Worm (Caenorhabditis elegans) whole organism, mixed stage, embryonic: ENCODE results near the gene F08G12.5.

Source experiments
- M03D4.4 ChIP-seq: sonication (generic microtip); optimal IDR thresholded peaks from 2 replicates; lab custom pipeline; 2017; ENCODE audit warnings: mild to moderate bottlenecking, missing genetic modification characterization, missing compliant biosample characterization
- bed-3 ChIP-seq: fragments of 200-800 bp; sonication (Bioruptor generic); optimal IDR thresholded peaks from 3 replicates; lab custom pipeline; 2018; ENCODE audit warnings: mild to moderate bottlenecking, missing genetic modification characterization, moderate library complexity, missing compliant biosample characterization
- blmp-1 ChIP-seq: fragments of 150-350 bp; optimal IDR thresholded peaks from 2 replicates; lab custom pipeline; 2014; ENCODE audit warnings: missing biosample characterization, missing genetic modification characterization
- ceh-39 ChIP-seq: fragments of 150-350 bp; optimal IDR thresholded peaks from 2 replicates; lab custom pipeline; 2014; ENCODE audit warnings: missing biosample characterization, missing genetic modification characterization
- ceh-43 ChIP-seq: fragments of 200-800 bp; sonication (Bioruptor generic); optimal IDR thresholded peaks from 2 replicates; lab custom pipeline; 2018; ENCODE audit warnings: mild to moderate bottlenecking, missing genetic modification characterization, moderate library complexity, missing compliant biosample characterization
- ceh-83 ChIP-seq: fragments of 200-800 bp; sonication (Bioruptor generic); optimal IDR thresholded peaks from 2 replicates; lab custom pipeline; 2018; ENCODE audit warnings: mild to moderate bottlenecking, missing genetic modification characterization, missing compliant biosample characterization
- ces-1 ChIP-seq: fragments of 150-350 bp; optimal IDR thresholded peaks from 2 replicates; lab custom pipeline; 2014; ENCODE audit warnings: missing biosample characterization, missing genetic modification reagents, missing genetic modification characterization
- cnd-1 ChIP-seq: fragments of 200-800 bp; sonication (Bioruptor generic); optimal IDR thresholded peaks from 2 replicates; lab custom pipeline; 2018; ENCODE audit warnings: mild to moderate bottlenecking, missing genetic modification characterization, missing compliant biosample characterization
- drap-1 ChIP-seq: fragments of 200-800 bp; sonication (Bioruptor generic); optimal IDR thresholded peaks from 3 replicates; lab custom pipeline; 2018; ENCODE audit warnings: mild to moderate bottlenecking, missing genetic modification characterization, missing compliant biosample characterization
- elt-1 ChIP-seq: sonication (generic microtip); optimal IDR thresholded peaks from 2 replicates; lab custom pipeline; 2017; ENCODE audit warnings: missing genetic modification characterization, mild to moderate bottlenecking, missing compliant biosample characterization, antibody characterized with exemption, moderate library complexity, borderline replicate concordance; ENCODE audit not compliant: insufficient read depth
- elt-3 ChIP-seq: fragments of 150-350 bp; optimal IDR thresholded peaks from 2 replicates; lab custom pipeline; 2014; ENCODE audit warnings: missing biosample characterization, missing genetic modification characterization
- flh-1 ChIP-seq: fragments of 200-800 bp; sonication (Bioruptor generic); optimal IDR thresholded peaks from 2 replicates; lab custom pipeline; 2018; ENCODE audit warnings: mild to moderate bottlenecking, missing genetic modification characterization, moderate library complexity, missing compliant biosample characterization
- ham-2 ChIP-seq: fragments of 200-800 bp; sonication (Bioruptor generic); optimal IDR thresholded peaks from 2 replicates; lab custom pipeline; 2018; ENCODE audit warnings: mild to moderate bottlenecking, missing genetic modification characterization, missing compliant biosample characterization
- hlh-1 ChIP-seq: fragments of 150-350 bp; optimal IDR thresholded peaks from 2 replicates; lab custom pipeline; 2014; ENCODE audit warnings: missing biosample characterization, missing genetic modification reagents, missing genetic modification characterization
- lin-13 ChIP-seq: fragments of 150-350 bp; optimal IDR thresholded peaks from 2 replicates; lab custom pipeline; 2014; ENCODE audit warnings: missing biosample characterization, missing genetic modification characterization
- lin-32 ChIP-seq: fragments of 200-800 bp; sonication (Bioruptor generic); optimal IDR thresholded peaks from 2 replicates; lab custom pipeline; 2018; ENCODE audit warnings: mild to moderate bottlenecking, missing genetic modification characterization, missing compliant biosample characterization
- lsy-2 ChIP-seq: fragments of 150-350 bp; optimal IDR thresholded peaks from 2 replicates; lab custom pipeline; 2014; ENCODE audit warnings: missing biosample characterization, missing genetic modification characterization
- mab-5 ChIP-seq: fragments of 150-350 bp; optimal IDR thresholded peaks from 2 replicates; lab custom pipeline; 2014; ENCODE audit warnings: missing biosample characterization, missing genetic modification characterization
- mep-1 ChIP-seq: fragments of 150-350 bp; optimal IDR thresholded peaks from 2 replicates; lab custom pipeline; 2017; ENCODE audit warnings: missing biosample characterization, missing genetic modification reagents, missing genetic modification characterization, inconsistent platforms
- mls-2 ChIP-seq: sonication (generic microtip); optimal IDR thresholded peaks from 2 replicates; lab custom pipeline; 2016; ENCODE audit warnings: mild to moderate bottlenecking, missing genetic modification characterization, moderate library complexity, missing compliant biosample characterization
- nhr-12 ChIP-seq: fragments of 150-350 bp; optimal IDR thresholded peaks from 2 replicates; lab custom pipeline; 2014; ENCODE audit warnings: missing biosample characterization, missing genetic modification characterization
- nhr-2 ChIP-seq: fragments of 150-350 bp; optimal IDR thresholded peaks from 2 replicates; lab custom pipeline; 2014; ENCODE audit warnings: missing biosample characterization, missing genetic modification characterization
- nhr-237 ChIP-seq: fragments of 150-350 bp; optimal IDR thresholded peaks from 2 replicates; lab custom pipeline; 2014; ENCODE audit warnings: missing biosample characterization, missing genetic modification characterization
- nhr-28 ChIP-seq: fragments of 150-350 bp; optimal IDR thresholded peaks from 2 replicates; lab custom pipeline; 2014; ENCODE audit warnings: missing biosample characterization, missing genetic modification characterization
- nhr-76 ChIP-seq: sonication (generic microtip); optimal IDR thresholded peaks from 2 replicates; lab custom pipeline; 2017; ENCODE audit warnings: missing biosample characterization, missing genetic modification characterization
- pha-4 ChIP-seq: fragments of 150-350 bp; optimal IDR thresholded peaks from 2 replicates; lab custom pipeline; 2018; ENCODE audit warnings: missing biosample characterization, missing genetic modification reagents, missing genetic modification characterization
- sem-2 ChIP-seq: fragments of 200-800 bp; sonication (Bioruptor generic); optimal IDR thresholded peaks from 2 replicates; lab custom pipeline; 2018; ENCODE audit warnings: mild to moderate bottlenecking, missing genetic modification characterization, missing compliant biosample characterization
- tbx-8 ChIP-seq: fragments of 200-800 bp; sonication (Bioruptor generic); optimal IDR thresholded peaks from 2 replicates; lab custom pipeline; 2018; ENCODE audit warnings: mild to moderate bottlenecking, missing genetic modification characterization, moderate library complexity, missing compliant biosample characterization
- unc-120 ChIP-seq: sonication (generic microtip); optimal IDR thresholded peaks from 2 replicates; lab custom pipeline; 2017; ENCODE audit warnings: missing genetic modification characterization, missing compliant biosample characterization; ENCODE audit not compliant: poor library complexity, severe bottlenecking
- unc-39 ChIP-seq: fragments of 150-350 bp; optimal IDR thresholded peaks from 2 replicates; lab custom pipeline; 2014; ENCODE audit warnings: missing biosample characterization, missing genetic modification characterization
- zip-8 ChIP-seq: fragments of 150-350 bp; optimal IDR thresholded peaks from 2 replicates; lab custom pipeline; 2014; ENCODE audit warnings: missing biosample characterization, missing genetic modification characterization
- ztf-11 ChIP-seq: fragments of 150-350 bp; optimal IDR thresholded peaks from 2 replicates; lab custom pipeline; 2014; ENCODE audit warnings: missing biosample characterization, missing genetic modification characterization

Gene F08G12.5

ce11 chrX:11317939-11318338 is 7.9 kb upstream of the F08G12.5 start, which contains the start of gene hizr-1:
Gene hizr-1 (plus strand): TSS chrX:11318278.
- no peak for TF ChIP-seq hlh-1 (tag; lab: Kevin White, UChicago)
- no peak for TF ChIP-seq nhr-76 (tag; lab: Kevin White, UChicago)
- TF ChIP-seq mab-5 (tag; lab: Kevin White, UChicago), result no peak
- no peak for TF ChIP-seq flh-1 (GFP tag; lab: Kevin White, UChicago)
- no peak for TF ChIP-seq ham-2 (GFP tag; lab: Kevin White, UChicago)
- TF ChIP-seq elt-1 (tag; lab: Kevin White, UChicago), result no peak
- TF ChIP-seq mls-2 (tag; lab: Kevin White, UChicago), result no peak
- no peak for TF ChIP-seq ceh-43 (GFP tag; lab: Kevin White, UChicago)
- TF ChIP-seq ztf-11, result no peak
- no peak for TF ChIP-seq unc-120
- no peak for TF ChIP-seq elt-3
- no peak for TF ChIP-seq ceh-39 (tag; lab: Kevin White, UChicago)
- TF ChIP-seq zip-8 (tag; lab: Kevin White, UChicago), result no peak
- TF ChIP-seq lin-13 (tag; lab: Kevin White, UChicago), result no peak
- TF ChIP-seq pha-4 (tag; lab: Kevin White, UChicago), result no peak
- no peak for TF ChIP-seq lin-32 (GFP tag; lab: Kevin White, UChicago)

ce11 chrX:11316750-11317149 is 6.7 kb upstream of the F08G12.5 start, which contains the start of gene nlp-57:
Gene nlp-57 (plus strand): TSS chrX:11317050.
- TF ChIP-seq tbx-8 (GFP tag; lab: Kevin White, UChicago) (no peak), lin-32 (GFP tag; lab: Kevin White, UChicago) (no peak), ceh-39 (tag; lab: Kevin White, UChicago) (no peak), hlh-1 (tag; lab: Kevin White, UChicago) (no peak), ceh-83 (GFP tag; lab: Kevin White, UChicago) (no peak), ces-1 (GFP tag; lab: Kevin White, UChicago) (no peak), nhr-12 (tag; lab: Kevin White, UChicago) (no peak), nhr-28 (tag; lab: Kevin White, UChicago) (no peak), blmp-1 (tag; lab: Kevin White, UChicago) (no peak), elt-3 (no peak)

- TF ChIP-seq bed-3 (GFP tag; lab: Kevin White, UChicago), result no peak
- no peak for TF ChIP-seq flh-1 (GFP tag; lab: Kevin White, UChicago)
- no peak for TF ChIP-seq ces-1 (GFP tag; lab: Kevin White, UChicago)
- no peak for TF ChIP-seq drap-1 (GFP tag; lab: Kevin White, UChicago)
- TF ChIP-seq M03D4.4 (tag; lab: Kevin White, UChicago), result no peak
- TF ChIP-seq blmp-1 (tag; lab: Kevin White, UChicago), result no peak
Observed at ce11 chrX:11315392-11315791, 5.3 kb upstream of the F08G12.5 start, which contains the start of gene F08G12.11. Gene F08G12.11 (minus strand): TSS chrX:11315572.

ce11 chrX:11307056-11307455 is 3.0 kb downstream of the F08G12.5 start, which contains the start of gene vhl-1:
Gene vhl-1 (plus strand): TSS chrX:11307356.
- TF ChIP-seq ham-2 (GFP tag; lab: Kevin White, UChicago) (no peak), hlh-1 (tag; lab: Kevin White, UChicago) (no peak), nhr-12 (tag; lab: Kevin White, UChicago) (no peak), unc-39 (no peak), ceh-43 (GFP tag; lab: Kevin White, UChicago) (no peak), cnd-1 (tag; lab: Kevin White, UChicago) (no peak), drap-1 (GFP tag; lab: Kevin White, UChicago) (no peak), flh-1 (GFP tag; lab: Kevin White, UChicago) (no peak), unc-120 (no peak), nhr-76 (tag; lab: Kevin White, UChicago) (no peak), elt-3 (no peak), lsy-2 (no peak), blmp-1 (tag; lab: Kevin White, UChicago) (no peak), nhr-2 (no peak), nhr-28 (tag; lab: Kevin White, UChicago) (no peak), zip-8 (tag; lab: Kevin White, UChicago) (no peak), nhr-237 (no peak)

- TF ChIP-seq mls-2 (tag; lab: Kevin White, UChicago), result no peak
- TF ChIP-seq bed-3 (GFP tag; lab: Kevin White, UChicago), result no peak
- no peak for TF ChIP-seq nhr-2
- TF ChIP-seq elt-3, result no peak
- no peak for TF ChIP-seq lsy-2
- no peak for TF ChIP-seq tbx-8 (GFP tag; lab: Kevin White, UChicago)
- no peak for TF ChIP-seq lin-13 (tag; lab: Kevin White, UChicago)
- no peak for TF ChIP-seq nhr-28 (tag; lab: Kevin White, UChicago)
- TF ChIP-seq zip-8 (tag; lab: Kevin White, UChicago), result no peak
- no peak for TF ChIP-seq mep-1
- no peak for TF ChIP-seq hlh-1 (tag; lab: Kevin White, UChicago)
- no peak for TF ChIP-seq lin-32 (GFP tag; lab: Kevin White, UChicago)
- no peak for TF ChIP-seq elt-1 (tag; lab: Kevin White, UChicago)
- no peak for TF ChIP-seq ceh-83 (GFP tag; lab: Kevin White, UChicago)
- no peak for TF ChIP-seq sem-2 (GFP tag; lab: Kevin White, UChicago)
- no peak for TF ChIP-seq nhr-12 (tag; lab: Kevin White, UChicago)
- TF ChIP-seq ces-1 (GFP tag; lab: Kevin White, UChicago), result no peak
- TF ChIP-seq mab-5 (tag; lab: Kevin White, UChicago), result no peak
- TF ChIP-seq, all 35 proteins: peak for 0
Observed at ce11 chrX:11305773-11306172, 4.3 kb downstream of the F08G12.5 start, which contains the start of gene F08G12.1. Gene F08G12.1 (minus strand): TSS chrX:11305873.
